Worm (Caenorhabditis elegans) whole organism, L1 larva: ENCODE data around the gene Y56A3A.33.
A peak's percentile ranks its signal among the peaks of the same experiment; 100 is the strongest.

ENCODE experiments used
- C16A3.4 ChIP-seq: fragments of 150-350 bp; optimal IDR thresholded peaks from 2 replicates; lab custom pipeline; 2014; ENCODE audit warnings: missing biosample characterization, missing genetic modification characterization
- C34B4.2 ChIP-seq: sonication (generic microtip); optimal IDR thresholded peaks from 2 replicates; lab custom pipeline; 2017; ENCODE audit warnings: mild to moderate bottlenecking, missing genetic modification characterization, missing compliant biosample characterization
- F16B12.6 ChIP-seq: fragments of 150-350 bp; optimal IDR thresholded peaks from 2 replicates; lab custom pipeline; 2014; ENCODE audit warnings: missing biosample characterization, missing genetic modification characterization
- aha-1 ChIP-seq: fragments of 150-350 bp; optimal IDR thresholded peaks from 2 replicates; lab custom pipeline; 2014; ENCODE audit warnings: missing biosample characterization, missing genetic modification characterization
- alr-1 ChIP-seq: fragments of 200-800 bp; sonication (Bioruptor generic); optimal IDR thresholded peaks from 2 replicates; lab custom pipeline; 2018; ENCODE audit warnings: borderline replicate concordance, mild to moderate bottlenecking, missing genetic modification characterization, missing compliant biosample characterization
- blmp-1 ChIP-seq: fragments of 150-350 bp; optimal IDR thresholded peaks from 2 replicates; lab custom pipeline; 2014; ENCODE audit warnings: missing biosample characterization, missing genetic modification characterization
- ceh-63 ChIP-seq: fragments of 200-800 bp; sonication (Bioruptor generic); optimal IDR thresholded peaks from 2 replicates; lab custom pipeline; 2018; ENCODE audit warnings: mild to moderate bottlenecking, missing genetic modification characterization, missing compliant biosample characterization
- ceh-8 ChIP-seq: fragments of 200-800 bp; sonication (Bioruptor generic); optimal IDR thresholded peaks from 2 replicates; lab custom pipeline; 2018; ENCODE audit warnings: mild to moderate bottlenecking, missing genetic modification characterization, moderate library complexity, missing compliant biosample characterization
- dsc-1 ChIP-seq: sonication (generic microtip); optimal IDR thresholded peaks from 2 replicates; lab custom pipeline; 2016; ENCODE audit warnings: mild to moderate bottlenecking, missing genetic modification characterization, missing compliant biosample characterization
- efl-1 ChIP-seq, 4 experiments: fragments of 150-350 bp; optimal IDR thresholded peaks in 3 of 4; peaks in 1 of 4; 1 replicate in 1 of 4; 2 replicates in 3 of 4; lab custom pipeline; 2014; ENCODE audit warnings: missing biosample characterization in 2 of 4, missing genetic modification characterization in 2 of 4, missing genetic modification reagents in 2 of 4
- efl-3 ChIP-seq: fragments of 200-800 bp; sonication (Bioruptor generic); optimal IDR thresholded peaks from 2 replicates; lab custom pipeline; 2018; ENCODE audit warnings: mild to moderate bottlenecking, missing genetic modification characterization, missing compliant biosample characterization
- egl-13 ChIP-seq: sonication (generic microtip); optimal IDR thresholded peaks from 2 replicates; lab custom pipeline; 2016; ENCODE audit warnings: missing genotype, missing genetic modification reagents, missing genetic modification characterization, missing compliant biosample characterization
- elt-2 ChIP-seq: sonication (generic microtip); optimal IDR thresholded peaks from 2 replicates; lab custom pipeline; 2016; ENCODE audit warnings: missing genetic modification characterization, mild to moderate bottlenecking, inconsistent platforms, missing compliant biosample characterization, missing genetic modification reagents
- elt-3 ChIP-seq, 6 experiments: fragments of 150-350 bp in 1 of 6; sonication (generic microtip); optimal IDR thresholded peaks; 2 replicates each; lab custom pipeline; 2017 to 2018; ENCODE audit warnings: missing biosample characterization in 6 of 6, missing genetic modification characterization in 6 of 6, inconsistent platforms in 1 of 6
- fkh-4 ChIP-seq: sonication (generic microtip); optimal IDR thresholded peaks from 2 replicates; lab custom pipeline; 2016; ENCODE audit warnings: missing compliant biosample characterization, missing genetic modification characterization, borderline replicate concordance
- fkh-8 ChIP-seq: sonication (generic microtip); optimal IDR thresholded peaks from 2 replicates; lab custom pipeline; 2016; ENCODE audit warnings: mild to moderate bottlenecking, missing genetic modification characterization, missing compliant biosample characterization
- fos-1 ChIP-seq: fragments of 150-350 bp; optimal IDR thresholded peaks from 2 replicates; lab custom pipeline; 2014; ENCODE audit warnings: missing biosample characterization, missing genetic modification characterization
- grh-1 ChIP-seq: fragments of 200-800 bp; sonication (Bioruptor generic); IDR thresholded peaks from 2 replicates; pipeline ENCODE4 v1.3.6; 2022; ENCODE audit warnings: missing genetic modification reagents, missing genetic modification characterization, missing compliant biosample characterization
- hlh-17 ChIP-seq: fragments of 200-800 bp; sonication (Bioruptor generic); optimal IDR thresholded peaks from 2 replicates; lab custom pipeline; 2018; ENCODE audit warnings: missing genetic modification characterization, mild to moderate bottlenecking, missing compliant biosample characterization, moderate library complexity, borderline replicate concordance
- lin-13 ChIP-seq: fragments of 150-350 bp; optimal IDR thresholded peaks from 2 replicates; lab custom pipeline; 2014; ENCODE audit warnings: missing biosample characterization, missing genetic modification reagents, missing genetic modification characterization
- lin-14 ChIP-seq: fragments of 200-800 bp; sonication (Bioruptor generic); optimal IDR thresholded peaks from 2 replicates; lab custom pipeline; 2018; ENCODE audit warnings: mild to moderate bottlenecking, missing genetic modification characterization, moderate library complexity, missing compliant biosample characterization
- lin-35 ChIP-seq, 2 experiments: fragments of 150-350 bp; optimal IDR thresholded peaks; 2 replicates each; lab custom pipeline; 2014; ENCODE audit warnings: missing biosample characterization in 2 of 2, missing genetic modification characterization in 2 of 2, missing genetic modification reagents in 2 of 2
- lir-3 ChIP-seq: sonication (generic microtip); optimal IDR thresholded peaks from 2 replicates; lab custom pipeline; 2016; ENCODE audit warnings: mild to moderate bottlenecking, missing genetic modification characterization, moderate library complexity, missing compliant biosample characterization; ENCODE audit not compliant: poor library complexity
- lsy-2 ChIP-seq, 2 experiments: fragments of 150-350 bp; optimal IDR thresholded peaks; 2 replicates each; lab custom pipeline; 2014; ENCODE audit warnings: missing biosample characterization in 2 of 2, missing genetic modification characterization in 2 of 2
- mab-9 ChIP-seq: fragments of 200-800 bp; sonication (Bioruptor generic); IDR thresholded peaks from 2 replicates; pipeline ENCODE4 v1.3.6; 2022; ENCODE audit warnings: missing genetic modification reagents, missing genetic modification characterization, missing compliant biosample characterization
- mdl-1 ChIP-seq, 2 experiments: fragments of 150-350 bp; optimal IDR thresholded peaks; 2 replicates each; lab custom pipeline; 2014 to 2017; ENCODE audit warnings: missing biosample characterization in 2 of 2, missing genetic modification characterization in 2 of 2, inconsistent platforms in 1 of 2
- mef-2 ChIP-seq: fragments of 150-350 bp; optimal IDR thresholded peaks from 2 replicates; lab custom pipeline; 2014; ENCODE audit warnings: missing biosample characterization, missing genetic modification characterization
- nhr-19 ChIP-seq: fragments of 200-800 bp; sonication (Bioruptor generic); conservative IDR thresholded peaks from 2 replicates; pipeline ENCODE4 v1.3.6; 2022; ENCODE audit warnings: missing genetic modification characterization, missing compliant biosample characterization
- nhr-20 ChIP-seq: sonication (generic microtip); optimal IDR thresholded peaks from 2 replicates; lab custom pipeline; 2016; ENCODE audit warnings: mild to moderate bottlenecking, missing genetic modification characterization, missing compliant biosample characterization
- nhr-71 ChIP-seq: sonication (generic microtip); optimal IDR thresholded peaks from 2 replicates; lab custom pipeline; 2016; ENCODE audit warnings: mild to moderate bottlenecking, missing genetic modification characterization, moderate library complexity, missing compliant biosample characterization
- nhr-77 ChIP-seq: fragments of 150-350 bp; optimal IDR thresholded peaks from 2 replicates; lab custom pipeline; 2014; ENCODE audit warnings: missing biosample characterization, missing genetic modification characterization
- nhr-84 ChIP-seq: sonication (generic microtip); optimal IDR thresholded peaks from 2 replicates; lab custom pipeline; 2017; ENCODE audit warnings: missing biosample characterization, missing genetic modification characterization
- nhr-85 ChIP-seq: sonication (generic microtip); peaks from one replicate; lab custom pipeline; 2016; ENCODE audit warnings: missing genetic modification characterization, inconsistent platforms, missing compliant biosample characterization
- nhr-90 ChIP-seq: sonication (generic microtip); optimal IDR thresholded peaks from 2 replicates; lab custom pipeline; 2016; ENCODE audit warnings: mild to moderate bottlenecking, missing genetic modification characterization, missing compliant biosample characterization; ENCODE audit not compliant: poor library complexity
- pax-3 ChIP-seq: fragments of 200-800 bp; sonication (Bioruptor generic); optimal IDR thresholded peaks from 2 replicates; lab custom pipeline; 2018; ENCODE audit warnings: mild to moderate bottlenecking, missing genetic modification characterization, moderate library complexity, missing compliant biosample characterization
- rnt-1 ChIP-seq: sonication (generic microtip); optimal IDR thresholded peaks from 2 replicates; lab custom pipeline; 2016; ENCODE audit warnings: mild to moderate bottlenecking, missing genetic modification characterization, moderate library complexity, missing compliant biosample characterization
- skn-1 ChIP-seq: fragments of 150-350 bp; optimal IDR thresholded peaks from 2 replicates; lab custom pipeline; 2014; ENCODE audit warnings: missing biosample characterization, missing genetic modification characterization
- snu-23 ChIP-seq: sonication (generic microtip); optimal IDR thresholded peaks from 2 replicates; lab custom pipeline; 2016; ENCODE audit warnings: missing genetic modification characterization, missing compliant biosample characterization
- sox-4 ChIP-seq: sonication (generic microtip); optimal IDR thresholded peaks from 2 replicates; lab custom pipeline; 2016; ENCODE audit warnings: missing genetic modification characterization, missing compliant biosample characterization
- swsn-7 ChIP-seq: sonication (generic microtip); optimal IDR thresholded peaks from 2 replicates; lab custom pipeline; 2016; ENCODE audit warnings: missing genetic modification characterization, missing compliant biosample characterization
- tbx-2 ChIP-seq: sonication (generic microtip); optimal IDR thresholded peaks from 2 replicates; lab custom pipeline; 2016; ENCODE audit warnings: missing genetic modification characterization, missing compliant biosample characterization
- tlp-1 ChIP-seq: fragments of 150-350 bp; optimal IDR thresholded peaks from 2 replicates; lab custom pipeline; 2014; ENCODE audit warnings: missing biosample characterization, missing genetic modification characterization
- unc-130 ChIP-seq: fragments of 150-350 bp; optimal IDR thresholded peaks from 2 replicates; lab custom pipeline; 2017; ENCODE audit warnings: missing biosample characterization, missing genetic modification characterization, inconsistent platforms
- ztf-11 ChIP-seq, 2 experiments: sonication (generic microtip); optimal IDR thresholded peaks; 2 replicates each; lab custom pipeline; 2016 to 2017; ENCODE audit warnings: missing genetic modification characterization in 2 of 2, missing biosample characterization in 1 of 2, missing compliant biosample characterization in 1 of 2
- ztf-4 ChIP-seq: fragments of 150-350 bp; optimal IDR thresholded peaks from 2 replicates; lab custom pipeline; 2014; ENCODE audit warnings: missing biosample characterization, missing genetic modification characterization

The Y56A3A.33 gene

DNA sequence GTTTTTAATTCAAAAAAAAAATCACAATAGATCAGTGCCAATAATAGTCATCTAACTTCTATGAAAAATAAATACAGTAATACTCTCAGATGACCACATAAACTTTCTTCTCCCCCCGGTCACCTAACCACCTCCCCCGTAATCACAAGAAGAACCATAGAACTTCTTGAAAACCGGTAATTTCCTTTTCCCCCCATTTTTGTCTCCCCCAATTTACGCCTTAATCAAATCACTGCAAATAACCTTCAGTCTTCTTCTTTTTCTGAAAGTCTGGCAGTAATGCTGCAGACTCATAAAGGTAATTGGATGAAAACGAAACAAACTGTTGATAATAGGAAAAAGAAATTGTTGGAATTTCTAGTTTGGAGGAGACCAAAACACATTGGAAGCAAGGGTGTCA is 11.8 kb upstream of the Y56A3A.33 start:
- TF ChIP-seq lin-14 (peak; percentile 35), lin-35 (GFP tag; optimal IDR thresholded peaks at IDR 0.05; lab: Kevin White, UChicago) (peak in 1 of 2 experiments; percentile 38), elt-3 (tag; optimal IDR thresholded peaks at IDR 0.05; lab: Kevin White, UChicago) (peak in 3 of 6 experiments; percentile 6 to 60 (median 46)), nhr-71 (tag; lab: Kevin White, UChicago) (peak; percentile 26), nhr-85 (peak; percentile 78), mdl-1 (tag; optimal IDR thresholded peaks at IDR 0.05; lab: Kevin White, UChicago) (no peak), lsy-2 (tag; optimal IDR thresholded peaks at IDR 0.05; lab: Kevin White, UChicago) (peak in 1 of 2 experiments; percentile 55), nhr-20 (tag; lab: Kevin White, UChicago) (peak; percentile 28), grh-1 (GFP tag; lab: Robert Waterston, UW) (peak; percentile 65), snu-23 (GFP tag; lab: Kevin White, UChicago) (peak; percentile 33), unc-130 (peak; percentile 17), C16A3.4 (tag; lab: Kevin White, UChicago) (no peak), efl-1 (optimal IDR thresholded peaks at IDR 0.05; lab: Kevin White, UChicago) (no peak), efl-1 (GFP tag; optimal IDR thresholded peaks at IDR 0.05 in 1 of 2; lab: Kevin White, UChicago) (peak in 1 of 2 experiments; percentile 75), blmp-1 (tag; lab: Kevin White, UChicago) (peak; percentile 64), fkh-4 (tag; lab: Kevin White, UChicago) (no peak)

ce11 chrIII:12013718-12014117 is 11.0 kb upstream of the Y56A3A.33 start:
- TF ChIP-seq efl-1 (optimal IDR thresholded peaks at IDR 0.05; lab: Kevin White, UChicago) (no peak), efl-1 (GFP tag; optimal IDR thresholded peaks at IDR 0.05 in 1 of 2; lab: Kevin White, UChicago) (peak in 1 of 2 experiments; percentile 7), tlp-1 (tag; lab: Kevin White, UChicago) (no peak)

DNA sequence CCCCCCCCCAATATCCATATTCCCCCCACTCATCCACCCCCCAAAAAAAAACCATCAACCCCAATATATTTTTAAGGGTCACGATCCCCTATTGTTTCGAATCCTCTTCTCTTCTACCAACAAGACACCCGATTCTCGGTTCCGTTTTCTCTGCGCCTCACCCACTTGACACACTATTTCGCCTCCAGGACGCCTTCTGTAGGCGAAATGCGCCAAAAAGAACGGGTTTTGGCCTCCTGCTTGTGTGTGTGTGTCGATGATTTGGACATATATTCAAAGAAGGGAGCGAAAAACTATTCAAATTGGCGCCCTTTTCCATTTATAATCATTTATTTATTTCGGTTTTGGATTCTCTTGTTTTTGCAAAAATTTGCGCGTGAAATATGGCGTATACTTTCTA is 10.3 kb upstream of the Y56A3A.33 start:
- TF ChIP-seq lin-14 (peak; percentile 55), lir-3 (tag; lab: Kevin White, UChicago) (no peak), lin-35 (GFP tag; optimal IDR thresholded peaks at IDR 0.05; lab: Kevin White, UChicago) (peak in 1 of 2 experiments; percentile 9), fos-1 (no peak), sox-4 (tag; lab: Kevin White, UChicago) (no peak), ztf-11 (tag; optimal IDR thresholded peaks at IDR 0.05; lab: Kevin White, UChicago) (no peak), lin-13 (no peak), nhr-19 (GFP tag; lab: Robert Waterston, UW) (no peak), elt-3 (tag; optimal IDR thresholded peaks at IDR 0.05; lab: Kevin White, UChicago) (no peak), efl-3 (GFP tag; lab: Kevin White, UChicago) (no peak), tlp-1 (tag; lab: Kevin White, UChicago) (no peak), hlh-17 (GFP tag; lab: Kevin White, UChicago) (no peak), egl-13 (tag; lab: Kevin White, UChicago) (no peak), nhr-90 (no peak), nhr-77 (tag; lab: Kevin White, UChicago) (no peak), grh-1 (GFP tag; lab: Robert Waterston, UW) (peak; percentile 58), C34B4.2 (tag; lab: Kevin White, UChicago) (no peak), elt-2 (tag; lab: Kevin White, UChicago) (no peak), F16B12.6 (tag; lab: Kevin White, UChicago) (no peak), ceh-8 (GFP tag; lab: Kevin White, UChicago) (no peak), efl-1 (optimal IDR thresholded peaks at IDR 0.05; lab: Kevin White, UChicago) (no peak), efl-1 (GFP tag; optimal IDR thresholded peaks at IDR 0.05 in 1 of 2; lab: Kevin White, UChicago) (peak in 1 of 2 experiments; percentile 60), swsn-7 (no peak), mef-2 (tag; lab: Kevin White, UChicago) (no peak), dsc-1 (tag; lab: Kevin White, UChicago) (no peak), blmp-1 (tag; lab: Kevin White, UChicago) (peak; percentile 39), nhr-71 (tag; lab: Kevin White, UChicago) (peak; percentile 13), skn-1 (tag; lab: Kevin White, UChicago) (peak; percentile 4), nhr-84 (tag; lab: Kevin White, UChicago) (no peak), ceh-63 (GFP tag; lab: Kevin White, UChicago) (no peak), alr-1 (no peak), aha-1 (tag; lab: Kevin White, UChicago) (no peak), unc-130 (no peak), nhr-85 (peak; percentile 85), rnt-1 (tag; lab: Kevin White, UChicago) (no peak), pax-3 (tag; lab: Kevin White, UChicago) (no peak), mab-9 (GFP tag; lab: Robert Waterston, UW) (no peak), fkh-8 (tag; lab: Kevin White, UChicago) (no peak), lsy-2 (tag; optimal IDR thresholded peaks at IDR 0.05; lab: Kevin White, UChicago) (no peak), tbx-2 (tag; lab: Kevin White, UChicago) (no peak), ztf-4 (tag; lab: Kevin White, UChicago) (no peak)
